Worm (Caenorhabditis elegans): ENCODE data around the gene sptf-2.

DNA sequence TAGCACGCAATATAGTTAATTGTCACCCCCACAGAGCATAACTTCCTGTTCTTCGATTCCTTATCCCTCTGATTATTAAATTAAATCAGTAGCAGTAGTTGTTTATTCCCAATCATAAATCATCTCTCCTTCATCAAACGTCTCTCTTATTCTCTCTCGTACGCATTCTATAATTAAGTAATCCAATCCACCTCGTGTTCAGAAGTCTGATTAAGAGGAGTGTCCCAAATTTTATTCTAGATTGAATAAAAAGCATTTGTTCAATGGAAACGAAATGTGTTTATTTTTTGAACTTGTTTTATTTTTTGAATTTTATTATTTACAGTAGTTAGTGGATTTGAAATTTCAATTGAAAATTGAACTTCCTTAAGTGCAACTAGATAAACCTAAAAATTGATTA, 13.9 kb upstream of the sptf-2 start:
- no peak for TF ChIP-seq unc-130 (GFP tag; optimal IDR thresholded peaks at IDR 0.05)
- TF ChIP-seq egl-44 (GFP tag; IDR thresholded peaks at IDR 0.05) = no peak

Data from whole organism, young adult.